Worm (Caenorhabditis elegans) whole organism, mixed stage, embryonic: Measurements from ENCODE around the gene dot-1.5.

Experiments
- M03D4.4 ChIP-seq: sonication (generic microtip); optimal IDR thresholded peaks from 2 replicates; lab custom pipeline; 2017; ENCODE audit warnings: mild to moderate bottlenecking, missing genetic modification characterization, missing compliant biosample characterization
- bed-3 ChIP-seq: fragments of 200-800 bp; sonication (Bioruptor generic); optimal IDR thresholded peaks from 3 replicates; lab custom pipeline; 2018; ENCODE audit warnings: mild to moderate bottlenecking, missing genetic modification characterization, moderate library complexity, missing compliant biosample characterization
- blmp-1 ChIP-seq: fragments of 150-350 bp; optimal IDR thresholded peaks from 2 replicates; lab custom pipeline; 2014; ENCODE audit warnings: missing biosample characterization, missing genetic modification characterization
- ceh-39 ChIP-seq: fragments of 150-350 bp; optimal IDR thresholded peaks from 2 replicates; lab custom pipeline; 2014; ENCODE audit warnings: missing biosample characterization, missing genetic modification characterization
- ceh-43 ChIP-seq: fragments of 200-800 bp; sonication (Bioruptor generic); optimal IDR thresholded peaks from 2 replicates; lab custom pipeline; 2018; ENCODE audit warnings: mild to moderate bottlenecking, missing genetic modification characterization, moderate library complexity, missing compliant biosample characterization
- ceh-83 ChIP-seq: fragments of 200-800 bp; sonication (Bioruptor generic); optimal IDR thresholded peaks from 2 replicates; lab custom pipeline; 2018; ENCODE audit warnings: mild to moderate bottlenecking, missing genetic modification characterization, missing compliant biosample characterization
- ces-1 ChIP-seq: fragments of 150-350 bp; optimal IDR thresholded peaks from 2 replicates; lab custom pipeline; 2014; ENCODE audit warnings: missing biosample characterization, missing genetic modification reagents, missing genetic modification characterization
- drap-1 ChIP-seq: fragments of 200-800 bp; sonication (Bioruptor generic); optimal IDR thresholded peaks from 3 replicates; lab custom pipeline; 2018; ENCODE audit warnings: mild to moderate bottlenecking, missing genetic modification characterization, missing compliant biosample characterization
- elt-1 ChIP-seq: sonication (generic microtip); optimal IDR thresholded peaks from 2 replicates; lab custom pipeline; 2017; ENCODE audit warnings: missing genetic modification characterization, mild to moderate bottlenecking, missing compliant biosample characterization, antibody characterized with exemption, moderate library complexity, borderline replicate concordance; ENCODE audit not compliant: insufficient read depth
- elt-3 ChIP-seq: fragments of 150-350 bp; optimal IDR thresholded peaks from 2 replicates; lab custom pipeline; 2014; ENCODE audit warnings: missing biosample characterization, missing genetic modification characterization
- flh-1 ChIP-seq: fragments of 200-800 bp; sonication (Bioruptor generic); optimal IDR thresholded peaks from 2 replicates; lab custom pipeline; 2018; ENCODE audit warnings: mild to moderate bottlenecking, missing genetic modification characterization, moderate library complexity, missing compliant biosample characterization
- ham-2 ChIP-seq: fragments of 200-800 bp; sonication (Bioruptor generic); optimal IDR thresholded peaks from 2 replicates; lab custom pipeline; 2018; ENCODE audit warnings: mild to moderate bottlenecking, missing genetic modification characterization, missing compliant biosample characterization
- hlh-1 ChIP-seq: fragments of 150-350 bp; optimal IDR thresholded peaks from 2 replicates; lab custom pipeline; 2014; ENCODE audit warnings: missing biosample characterization, missing genetic modification reagents, missing genetic modification characterization
- lin-13 ChIP-seq: fragments of 150-350 bp; optimal IDR thresholded peaks from 2 replicates; lab custom pipeline; 2014; ENCODE audit warnings: missing biosample characterization, missing genetic modification characterization
- lin-32 ChIP-seq: fragments of 200-800 bp; sonication (Bioruptor generic); optimal IDR thresholded peaks from 2 replicates; lab custom pipeline; 2018; ENCODE audit warnings: mild to moderate bottlenecking, missing genetic modification characterization, missing compliant biosample characterization
- lsy-2 ChIP-seq: fragments of 150-350 bp; optimal IDR thresholded peaks from 2 replicates; lab custom pipeline; 2014; ENCODE audit warnings: missing biosample characterization, missing genetic modification characterization
- mab-5 ChIP-seq: fragments of 150-350 bp; optimal IDR thresholded peaks from 2 replicates; lab custom pipeline; 2014; ENCODE audit warnings: missing biosample characterization, missing genetic modification characterization
- mep-1 ChIP-seq: fragments of 150-350 bp; optimal IDR thresholded peaks from 2 replicates; lab custom pipeline; 2017; ENCODE audit warnings: missing biosample characterization, missing genetic modification reagents, missing genetic modification characterization, inconsistent platforms
- mls-2 ChIP-seq: sonication (generic microtip); optimal IDR thresholded peaks from 2 replicates; lab custom pipeline; 2016; ENCODE audit warnings: mild to moderate bottlenecking, missing genetic modification characterization, moderate library complexity, missing compliant biosample characterization
- nhr-12 ChIP-seq: fragments of 150-350 bp; optimal IDR thresholded peaks from 2 replicates; lab custom pipeline; 2014; ENCODE audit warnings: missing biosample characterization, missing genetic modification characterization
- nhr-2 ChIP-seq: fragments of 150-350 bp; optimal IDR thresholded peaks from 2 replicates; lab custom pipeline; 2014; ENCODE audit warnings: missing biosample characterization, missing genetic modification characterization
- nhr-237 ChIP-seq: fragments of 150-350 bp; optimal IDR thresholded peaks from 2 replicates; lab custom pipeline; 2014; ENCODE audit warnings: missing biosample characterization, missing genetic modification characterization
- nhr-28 ChIP-seq: fragments of 150-350 bp; optimal IDR thresholded peaks from 2 replicates; lab custom pipeline; 2014; ENCODE audit warnings: missing biosample characterization, missing genetic modification characterization
- pha-4 ChIP-seq: fragments of 150-350 bp; optimal IDR thresholded peaks from 2 replicates; lab custom pipeline; 2018; ENCODE audit warnings: missing biosample characterization, missing genetic modification reagents, missing genetic modification characterization
- sem-2 ChIP-seq: fragments of 200-800 bp; sonication (Bioruptor generic); optimal IDR thresholded peaks from 2 replicates; lab custom pipeline; 2018; ENCODE audit warnings: mild to moderate bottlenecking, missing genetic modification characterization, missing compliant biosample characterization
- snpc-4 ChIP-seq: fragments of 150-350 bp; optimal IDR thresholded peaks from 2 replicates; lab custom pipeline; 2014; ENCODE audit warnings: missing biosample characterization, missing genetic modification characterization
- sptf-1 ChIP-seq: sonication (generic microtip); optimal IDR thresholded peaks from 2 replicates; lab custom pipeline; 2017; ENCODE audit warnings: mild to moderate bottlenecking, missing genetic modification characterization, moderate library complexity, missing compliant biosample characterization
- tbx-8 ChIP-seq: fragments of 200-800 bp; sonication (Bioruptor generic); optimal IDR thresholded peaks from 2 replicates; lab custom pipeline; 2018; ENCODE audit warnings: mild to moderate bottlenecking, missing genetic modification characterization, moderate library complexity, missing compliant biosample characterization
- unc-120 ChIP-seq: sonication (generic microtip); optimal IDR thresholded peaks from 2 replicates; lab custom pipeline; 2017; ENCODE audit warnings: missing genetic modification characterization, missing compliant biosample characterization; ENCODE audit not compliant: poor library complexity, severe bottlenecking
- unc-39 ChIP-seq: fragments of 150-350 bp; optimal IDR thresholded peaks from 2 replicates; lab custom pipeline; 2014; ENCODE audit warnings: missing biosample characterization, missing genetic modification characterization
- unc-62 ChIP-seq: fragments of 150-350 bp; optimal IDR thresholded peaks from 2 replicates; lab custom pipeline; 2014; ENCODE audit warnings: missing biosample characterization, missing genetic modification reagents, missing genetic modification characterization
- zip-8 ChIP-seq: fragments of 150-350 bp; optimal IDR thresholded peaks from 2 replicates; lab custom pipeline; 2014; ENCODE audit warnings: missing biosample characterization, missing genetic modification characterization
- ztf-11 ChIP-seq: fragments of 150-350 bp; optimal IDR thresholded peaks from 2 replicates; lab custom pipeline; 2014; ENCODE audit warnings: missing biosample characterization, missing genetic modification characterization

Gene dot-1.5

ce11 chrX:1890817-1891216 lies 26.5 kb upstream of the dot-1.5 start:
- TF ChIP-seq ceh-83 (GFP tag; lab: Kevin White, UChicago) (no peak), lin-13 (tag; lab: Kevin White, UChicago) (no peak), ceh-39 (no peak), drap-1 (GFP tag; lab: Kevin White, UChicago) (no peak), sptf-1 (tag; lab: Kevin White, UChicago) (no peak), nhr-237 (tag; lab: Kevin White, UChicago) (no peak), pha-4 (tag; lab: Kevin White, UChicago) (no peak), mls-2 (tag; lab: Kevin White, UChicago) (no peak), lin-32 (GFP tag; lab: Kevin White, UChicago) (no peak), sem-2 (no peak), bed-3 (GFP tag; lab: Kevin White, UChicago) (no peak), unc-120 (tag; lab: Kevin White, UChicago) (no peak), elt-3 (tag; lab: Kevin White, UChicago) (no peak), unc-62 (no peak), lsy-2 (tag; lab: Kevin White, UChicago) (no peak), snpc-4 (tag; lab: Kevin White, UChicago) (no peak), nhr-2 (tag; lab: Kevin White, UChicago) (no peak)
- TF ChIP-seq, all 35 proteins: peak for 0

- TF ChIP-seq ztf-11 (tag; lab: Kevin White, UChicago) (no peak), drap-1 (GFP tag; lab: Kevin White, UChicago) (no peak), zip-8 (tag; lab: Kevin White, UChicago) (no peak), ham-2 (no peak)
Observed at ce11 chrX:1891887-1892286, 25.4 kb upstream of the dot-1.5 start, which contains the start of gene B0294.3. B0294.3 (plus strand) TSS chrX:1892187.

- TF ChIP-seq mep-1 (no peak), unc-120 (tag; lab: Kevin White, UChicago) (no peak), lin-13 (tag; lab: Kevin White, UChicago) (no peak), elt-3 (tag; lab: Kevin White, UChicago) (no peak), flh-1 (GFP tag; lab: Kevin White, UChicago) (no peak), unc-39 (tag; lab: Kevin White, UChicago) (no peak), blmp-1 (tag; lab: Kevin White, UChicago) (no peak), ces-1 (GFP tag; lab: Kevin White, UChicago) (no peak), sem-2 (no peak), lin-32 (GFP tag; lab: Kevin White, UChicago) (no peak), ceh-83 (GFP tag; lab: Kevin White, UChicago) (no peak), ceh-39 (no peak), nhr-12 (tag; lab: Kevin White, UChicago) (no peak), lsy-2 (tag; lab: Kevin White, UChicago) (no peak), elt-1 (tag; lab: Kevin White, UChicago) (no peak), ceh-43 (GFP tag; lab: Kevin White, UChicago) (no peak), snpc-4 (tag; lab: Kevin White, UChicago) (no peak), nhr-28 (tag; lab: Kevin White, UChicago) (no peak)
Observed at ce11 chrX:1897243-1897642, 20.0 kb upstream of the dot-1.5 start, which contains the start of gene B0294.1. B0294.1 (minus strand) TSS chrX:1897343.

DNA sequence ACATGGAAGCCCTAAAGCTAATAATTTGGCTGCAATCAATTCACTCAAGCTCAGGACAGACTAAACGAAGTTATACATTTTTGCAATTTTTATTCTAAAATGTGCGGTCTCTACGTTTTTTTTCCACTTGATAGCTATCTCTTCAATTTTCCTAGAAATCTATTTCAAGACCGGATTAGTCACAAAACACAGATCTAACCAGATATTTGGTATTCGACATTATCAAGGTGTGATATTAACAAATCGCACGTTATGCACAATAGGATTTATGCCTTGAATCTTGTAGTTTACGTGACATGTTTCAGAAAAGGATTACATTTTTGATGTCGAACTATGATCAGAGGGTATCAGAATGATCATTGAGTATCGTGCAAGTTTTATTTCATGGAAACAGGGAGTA lies 15.8 kb upstream of the dot-1.5 start:
- TF ChIP-seq sptf-1 (tag; lab: Kevin White, UChicago) (no peak), hlh-1 (tag; lab: Kevin White, UChicago) (no peak), M03D4.4 (tag; lab: Kevin White, UChicago) (no peak), lin-32 (GFP tag; lab: Kevin White, UChicago) (no peak), nhr-12 (tag; lab: Kevin White, UChicago) (no peak), snpc-4 (tag; lab: Kevin White, UChicago) (no peak), sem-2 (no peak), ceh-39 (no peak), flh-1 (GFP tag; lab: Kevin White, UChicago) (no peak), blmp-1 (tag; lab: Kevin White, UChicago) (no peak), ztf-11 (tag; lab: Kevin White, UChicago) (no peak), unc-39 (tag; lab: Kevin White, UChicago) (no peak), mab-5 (tag; lab: Kevin White, UChicago) (no peak), elt-3 (tag; lab: Kevin White, UChicago) (no peak), drap-1 (GFP tag; lab: Kevin White, UChicago) (no peak), ham-2 (no peak), elt-1 (tag; lab: Kevin White, UChicago) (no peak), nhr-2 (tag; lab: Kevin White, UChicago) (no peak), tbx-8 (no peak), mls-2 (tag; lab: Kevin White, UChicago) (no peak)
